Worm (Caenorhabditis elegans) whole organism, mixed stage, embryonic: Measurements from ENCODE around the gene npp-3.

Experiments used
- M03D4.4 ChIP-seq: sonication (generic microtip); optimal IDR thresholded peaks from 2 replicates; lab custom pipeline; 2017; ENCODE audit warnings: mild to moderate bottlenecking, missing genetic modification characterization, missing compliant biosample characterization
- bed-3 ChIP-seq: fragments of 200-800 bp; sonication (Bioruptor generic); optimal IDR thresholded peaks from 3 replicates; lab custom pipeline; 2018; ENCODE audit warnings: mild to moderate bottlenecking, missing genetic modification characterization, moderate library complexity, missing compliant biosample characterization
- blmp-1 ChIP-seq: fragments of 150-350 bp; optimal IDR thresholded peaks from 2 replicates; lab custom pipeline; 2014; ENCODE audit warnings: missing biosample characterization, missing genetic modification characterization
- ceh-39 ChIP-seq: fragments of 150-350 bp; optimal IDR thresholded peaks from 2 replicates; lab custom pipeline; 2014; ENCODE audit warnings: missing biosample characterization, missing genetic modification characterization
- ceh-43 ChIP-seq: fragments of 200-800 bp; sonication (Bioruptor generic); optimal IDR thresholded peaks from 2 replicates; lab custom pipeline; 2018; ENCODE audit warnings: mild to moderate bottlenecking, missing genetic modification characterization, moderate library complexity, missing compliant biosample characterization
- ceh-83 ChIP-seq: fragments of 200-800 bp; sonication (Bioruptor generic); optimal IDR thresholded peaks from 2 replicates; lab custom pipeline; 2018; ENCODE audit warnings: mild to moderate bottlenecking, missing genetic modification characterization, missing compliant biosample characterization
- ces-1 ChIP-seq: fragments of 150-350 bp; optimal IDR thresholded peaks from 2 replicates; lab custom pipeline; 2014; ENCODE audit warnings: missing biosample characterization, missing genetic modification reagents, missing genetic modification characterization
- drap-1 ChIP-seq: fragments of 200-800 bp; sonication (Bioruptor generic); optimal IDR thresholded peaks from 3 replicates; lab custom pipeline; 2018; ENCODE audit warnings: mild to moderate bottlenecking, missing genetic modification characterization, missing compliant biosample characterization
- elt-1 ChIP-seq: sonication (generic microtip); optimal IDR thresholded peaks from 2 replicates; lab custom pipeline; 2017; ENCODE audit warnings: missing genetic modification characterization, mild to moderate bottlenecking, missing compliant biosample characterization, antibody characterized with exemption, moderate library complexity, borderline replicate concordance; ENCODE audit not compliant: insufficient read depth
- elt-3 ChIP-seq: fragments of 150-350 bp; optimal IDR thresholded peaks from 2 replicates; lab custom pipeline; 2014; ENCODE audit warnings: missing biosample characterization, missing genetic modification characterization
- flh-1 ChIP-seq: fragments of 200-800 bp; sonication (Bioruptor generic); optimal IDR thresholded peaks from 2 replicates; lab custom pipeline; 2018; ENCODE audit warnings: mild to moderate bottlenecking, missing genetic modification characterization, moderate library complexity, missing compliant biosample characterization
- ham-2 ChIP-seq: fragments of 200-800 bp; sonication (Bioruptor generic); optimal IDR thresholded peaks from 2 replicates; lab custom pipeline; 2018; ENCODE audit warnings: mild to moderate bottlenecking, missing genetic modification characterization, missing compliant biosample characterization
- lin-13 ChIP-seq: fragments of 150-350 bp; optimal IDR thresholded peaks from 2 replicates; lab custom pipeline; 2014; ENCODE audit warnings: missing biosample characterization, missing genetic modification characterization
- lin-32 ChIP-seq: fragments of 200-800 bp; sonication (Bioruptor generic); optimal IDR thresholded peaks from 2 replicates; lab custom pipeline; 2018; ENCODE audit warnings: mild to moderate bottlenecking, missing genetic modification characterization, missing compliant biosample characterization
- lsy-2 ChIP-seq: fragments of 150-350 bp; optimal IDR thresholded peaks from 2 replicates; lab custom pipeline; 2014; ENCODE audit warnings: missing biosample characterization, missing genetic modification characterization
- mab-5 ChIP-seq: fragments of 150-350 bp; optimal IDR thresholded peaks from 2 replicates; lab custom pipeline; 2014; ENCODE audit warnings: missing biosample characterization, missing genetic modification characterization
- mep-1 ChIP-seq: fragments of 150-350 bp; optimal IDR thresholded peaks from 2 replicates; lab custom pipeline; 2017; ENCODE audit warnings: missing biosample characterization, missing genetic modification reagents, missing genetic modification characterization, inconsistent platforms
- nhr-12 ChIP-seq: fragments of 150-350 bp; optimal IDR thresholded peaks from 2 replicates; lab custom pipeline; 2014; ENCODE audit warnings: missing biosample characterization, missing genetic modification characterization
- nhr-237 ChIP-seq: fragments of 150-350 bp; optimal IDR thresholded peaks from 2 replicates; lab custom pipeline; 2014; ENCODE audit warnings: missing biosample characterization, missing genetic modification characterization
- nhr-28 ChIP-seq: fragments of 150-350 bp; optimal IDR thresholded peaks from 2 replicates; lab custom pipeline; 2014; ENCODE audit warnings: missing biosample characterization, missing genetic modification characterization
- nhr-76 ChIP-seq: sonication (generic microtip); optimal IDR thresholded peaks from 2 replicates; lab custom pipeline; 2017; ENCODE audit warnings: missing biosample characterization, missing genetic modification characterization
- pha-4 ChIP-seq: fragments of 150-350 bp; optimal IDR thresholded peaks from 2 replicates; lab custom pipeline; 2018; ENCODE audit warnings: missing biosample characterization, missing genetic modification reagents, missing genetic modification characterization
- sem-2 ChIP-seq: fragments of 200-800 bp; sonication (Bioruptor generic); optimal IDR thresholded peaks from 2 replicates; lab custom pipeline; 2018; ENCODE audit warnings: mild to moderate bottlenecking, missing genetic modification characterization, missing compliant biosample characterization
- snpc-4 ChIP-seq: fragments of 150-350 bp; optimal IDR thresholded peaks from 2 replicates; lab custom pipeline; 2014; ENCODE audit warnings: missing biosample characterization, missing genetic modification characterization
- tbx-8 ChIP-seq: fragments of 200-800 bp; sonication (Bioruptor generic); optimal IDR thresholded peaks from 2 replicates; lab custom pipeline; 2018; ENCODE audit warnings: mild to moderate bottlenecking, missing genetic modification characterization, moderate library complexity, missing compliant biosample characterization
- unc-39 ChIP-seq: fragments of 150-350 bp; optimal IDR thresholded peaks from 2 replicates; lab custom pipeline; 2014; ENCODE audit warnings: missing biosample characterization, missing genetic modification characterization
- unc-62 ChIP-seq: fragments of 150-350 bp; optimal IDR thresholded peaks from 2 replicates; lab custom pipeline; 2014; ENCODE audit warnings: missing biosample characterization, missing genetic modification reagents, missing genetic modification characterization
- zip-8 ChIP-seq: fragments of 150-350 bp; optimal IDR thresholded peaks from 2 replicates; lab custom pipeline; 2014; ENCODE audit warnings: missing biosample characterization, missing genetic modification characterization
- ztf-11 ChIP-seq: fragments of 150-350 bp; optimal IDR thresholded peaks from 2 replicates; lab custom pipeline; 2014; ENCODE audit warnings: missing biosample characterization, missing genetic modification characterization

npp-3 gene

ce11 chrII:11838353-11838752, 36.2 kb downstream of the npp-3 start:
- no peak for TF ChIP-seq lin-13 (tag; lab: Kevin White, UChicago)
- no peak for TF ChIP-seq blmp-1 (tag; lab: Kevin White, UChicago)
- no peak for TF ChIP-seq M03D4.4 (tag; lab: Kevin White, UChicago)
- TF ChIP-seq pha-4 (tag; lab: Kevin White, UChicago), result no peak
- no peak for TF ChIP-seq lin-32 (GFP tag; lab: Kevin White, UChicago)
- TF ChIP-seq nhr-76 (tag; lab: Kevin White, UChicago), result no peak
- TF ChIP-seq, all 35 proteins: peak for 0

- TF ChIP-seq nhr-76 (tag; lab: Kevin White, UChicago) (no peak), mab-5 (tag; lab: Kevin White, UChicago) (no peak), drap-1 (GFP tag; lab: Kevin White, UChicago) (no peak), blmp-1 (tag; lab: Kevin White, UChicago) (no peak), nhr-28 (tag; lab: Kevin White, UChicago) (no peak), sem-2 (GFP tag; lab: Kevin White, UChicago) (no peak), unc-39 (tag; lab: Kevin White, UChicago) (no peak), ham-2 (GFP tag; lab: Kevin White, UChicago) (no peak), tbx-8 (GFP tag; lab: Kevin White, UChicago) (no peak), flh-1 (no peak), mep-1 (tag; lab: Kevin White, UChicago) (no peak), nhr-12 (tag; lab: Kevin White, UChicago) (no peak), lsy-2 (tag; lab: Kevin White, UChicago) (no peak), M03D4.4 (tag; lab: Kevin White, UChicago) (no peak), pha-4 (tag; lab: Kevin White, UChicago) (no peak), bed-3 (no peak), ces-1 (no peak), snpc-4 (tag; lab: Kevin White, UChicago) (no peak), lin-13 (tag; lab: Kevin White, UChicago) (no peak)
These were observed 37.9 kb downstream of the npp-3 start for ce11 chrII:11836554-11837218.

- TF ChIP-seq snpc-4 (tag; lab: Kevin White, UChicago), result no peak
- no peak for TF ChIP-seq ham-2 (GFP tag; lab: Kevin White, UChicago)
- no peak for TF ChIP-seq flh-1
- no peak for TF ChIP-seq nhr-237
- TF ChIP-seq ceh-83, result no peak
- TF ChIP-seq ztf-11 (tag; lab: Kevin White, UChicago), result no peak
- TF ChIP-seq nhr-76 (tag; lab: Kevin White, UChicago), result no peak
These were observed 39.4 kb downstream of the npp-3 start, which contains the start of gene T27D12.6 for ce11 chrII:11835208-11835607. T27D12.6 (plus strand) TSS chrII:11835508.

ce11 chrII:11832475-11832874, 42.1 kb downstream of the npp-3 start, which contains the start of gene clec-144:
clec-144 (minus strand) TSS chrII:11832575.
- TF ChIP-seq ceh-43 (GFP tag; lab: Kevin White, UChicago), result no peak
- no peak for TF ChIP-seq lin-13 (tag; lab: Kevin White, UChicago)
- TF ChIP-seq zip-8 (tag; lab: Kevin White, UChicago), result no peak
- no peak for TF ChIP-seq drap-1 (GFP tag; lab: Kevin White, UChicago)
- TF ChIP-seq nhr-28 (tag; lab: Kevin White, UChicago), result no peak
- TF ChIP-seq tbx-8 (GFP tag; lab: Kevin White, UChicago), result no peak
- no peak for TF ChIP-seq elt-3 (tag; lab: Kevin White, UChicago)
- TF ChIP-seq elt-1, result no peak
- TF ChIP-seq ceh-39 (tag; lab: Kevin White, UChicago), result no peak
- no peak for TF ChIP-seq unc-39 (tag; lab: Kevin White, UChicago)
- no peak for TF ChIP-seq nhr-12 (tag; lab: Kevin White, UChicago)
- TF ChIP-seq ham-2 (GFP tag; lab: Kevin White, UChicago), result no peak
- no peak for TF ChIP-seq unc-62 (GFP tag; lab: Kevin White, UChicago)
- TF ChIP-seq mab-5 (tag; lab: Kevin White, UChicago), result no peak

- no peak for TF ChIP-seq snpc-4 (tag; lab: Kevin White, UChicago)
- peak; percentile 38 for TF ChIP-seq unc-62 (GFP tag; lab: Kevin White, UChicago)
- TF ChIP-seq mab-5 (tag; lab: Kevin White, UChicago), result peak; percentile 54
These were observed 44.0 kb downstream of the npp-3 start for ce11 chrII:11830601-11831000.
